Worm (Caenorhabditis elegans): ENCODE measurements around the gene gop-3.

- TF ChIP-seq mml-1 (tag; optimal IDR thresholded peaks at IDR 0.05) (no peak), ZK546.5 (tag; optimal IDR thresholded peaks at IDR 0.05) (no peak), unc-62 (GFP tag; optimal IDR thresholded peaks at IDR 0.05) (no peak)
Observed at ce11 chrIII:5224908-5225307, 35.6 kb upstream of the gop-3 start.

Measured in whole organism, L3 larva.